Worm (Caenorhabditis elegans) whole organism, L1 larva: ENCODE data around the gene msp-40.

Experiments
- mdl-1 ChIP-seq, 2 experiments: fragments of 150-350 bp; optimal IDR thresholded peaks; 2 replicates each; lab custom pipeline; 2014 to 2017; ENCODE audit warnings: missing biosample characterization in 2 of 2, missing genetic modification characterization in 2 of 2, inconsistent platforms in 1 of 2
- nhr-20 ChIP-seq: sonication (generic microtip); optimal IDR thresholded peaks from 2 replicates; lab custom pipeline; 2016; ENCODE audit warnings: mild to moderate bottlenecking, missing genetic modification characterization, missing compliant biosample characterization

ce11 chrII:4837659-4838058, 12.4 kb downstream of the msp-40 start, which contains the start of gene C33F10.12:
- TF ChIP-seq mdl-1 (tag; optimal IDR thresholded peaks at IDR 0.05; lab: Kevin White, UChicago) (no peak), nhr-20 (no peak)
